Worm (Caenorhabditis elegans) whole organism, mixed stage, embryonic: ENCODE data around the gene C36C9.11.

Source experiments
- ceh-43 ChIP-seq: fragments of 200-800 bp; sonication (Bioruptor generic); optimal IDR thresholded peaks from 2 replicates; lab custom pipeline; 2018; ENCODE audit warnings: mild to moderate bottlenecking, missing genetic modification characterization, moderate library complexity, missing compliant biosample characterization
- ceh-83 ChIP-seq: fragments of 200-800 bp; sonication (Bioruptor generic); optimal IDR thresholded peaks from 2 replicates; lab custom pipeline; 2018; ENCODE audit warnings: mild to moderate bottlenecking, missing genetic modification characterization, missing compliant biosample characterization
- ces-1 ChIP-seq: fragments of 150-350 bp; optimal IDR thresholded peaks from 2 replicates; lab custom pipeline; 2014; ENCODE audit warnings: missing biosample characterization, missing genetic modification reagents, missing genetic modification characterization
- elt-3 ChIP-seq: fragments of 150-350 bp; optimal IDR thresholded peaks from 2 replicates; lab custom pipeline; 2014; ENCODE audit warnings: missing biosample characterization, missing genetic modification characterization
- lsy-2 ChIP-seq: fragments of 150-350 bp; optimal IDR thresholded peaks from 2 replicates; lab custom pipeline; 2014; ENCODE audit warnings: missing biosample characterization, missing genetic modification characterization
- mep-1 ChIP-seq: fragments of 150-350 bp; optimal IDR thresholded peaks from 2 replicates; lab custom pipeline; 2017; ENCODE audit warnings: missing biosample characterization, missing genetic modification reagents, missing genetic modification characterization, inconsistent platforms
- nhr-12 ChIP-seq: fragments of 150-350 bp; optimal IDR thresholded peaks from 2 replicates; lab custom pipeline; 2014; ENCODE audit warnings: missing biosample characterization, missing genetic modification characterization
- pha-4 ChIP-seq: fragments of 150-350 bp; optimal IDR thresholded peaks from 2 replicates; lab custom pipeline; 2018; ENCODE audit warnings: missing biosample characterization, missing genetic modification reagents, missing genetic modification characterization
- sptf-1 ChIP-seq: sonication (generic microtip); optimal IDR thresholded peaks from 2 replicates; lab custom pipeline; 2017; ENCODE audit warnings: mild to moderate bottlenecking, missing genetic modification characterization, moderate library complexity, missing compliant biosample characterization
- unc-62 ChIP-seq: fragments of 150-350 bp; optimal IDR thresholded peaks from 2 replicates; lab custom pipeline; 2014; ENCODE audit warnings: missing biosample characterization, missing genetic modification reagents, missing genetic modification characterization
- ztf-11 ChIP-seq: fragments of 150-350 bp; optimal IDR thresholded peaks from 2 replicates; lab custom pipeline; 2014; ENCODE audit warnings: missing biosample characterization, missing genetic modification characterization

DNA sequence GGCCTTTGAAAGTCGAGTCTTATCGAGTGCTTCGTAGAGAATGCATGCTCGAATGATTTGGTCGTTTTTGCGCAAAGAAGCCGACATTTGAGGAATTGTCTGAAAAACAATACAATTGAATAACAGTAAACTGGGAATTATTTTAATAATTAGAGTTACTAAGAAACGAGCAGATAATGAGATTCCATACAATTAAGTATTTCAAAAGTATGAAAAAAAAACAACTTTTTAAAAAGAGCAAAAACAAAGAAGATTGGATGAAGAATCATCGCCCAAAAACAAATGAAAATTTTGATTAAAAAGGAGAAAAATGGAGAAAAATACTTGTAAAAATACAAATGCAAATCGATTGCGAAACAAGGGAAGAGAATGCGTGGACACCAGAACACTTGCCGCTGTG lies 9.2 kb upstream of the C36C9.11 start, which contains the start of gene fbxa-170:
- TF ChIP-seq unc-62, result no peak
- TF ChIP-seq sptf-1, result no peak
- no peak for TF ChIP-seq mep-1 (tag; lab: Kevin White, UChicago)
- no peak for TF ChIP-seq ces-1
- no peak for TF ChIP-seq elt-3 (tag; lab: Kevin White, UChicago)
- TF ChIP-seq lsy-2 (tag; lab: Kevin White, UChicago), result no peak
- no peak for TF ChIP-seq nhr-12 (tag; lab: Kevin White, UChicago)
- no peak for TF ChIP-seq ztf-11
- TF ChIP-seq pha-4, result no peak
- no peak for TF ChIP-seq ceh-83
- no peak for TF ChIP-seq ceh-43 (GFP tag; lab: Kevin White, UChicago)
